Worm (Caenorhabditis elegans) whole organism, late embryonic: ENCODE results near the gene wrn-1.

Experiments used
- C38D4.7 ChIP-seq: fragments of 200-800 bp; sonication (Bioruptor generic); optimal IDR thresholded peaks from 2 replicates; lab custom pipeline; 2018; ENCODE audit warnings: mild to moderate bottlenecking, missing genetic modification characterization, moderate library complexity, missing compliant biosample characterization
- ahr-1 ChIP-seq: sonication (generic microtip); optimal IDR thresholded peaks from 2 replicates; lab custom pipeline; 2016; ENCODE audit warnings: missing genetic modification characterization, missing compliant biosample characterization
- ama-1 ChIP-seq: fragments of 150-350 bp; optimal IDR thresholded peaks from 2 replicates; lab custom pipeline; 2014
- ceh-18 ChIP-seq: sonication (generic microtip); optimal IDR thresholded peaks from 2 replicates; lab custom pipeline; 2016; ENCODE audit warnings: missing genetic modification characterization, missing compliant biosample characterization
- ceh-19 ChIP-seq: fragments of 200-800 bp; sonication (Bioruptor generic); optimal IDR thresholded peaks from 2 replicates; lab custom pipeline; 2018; ENCODE audit warnings: mild to moderate bottlenecking, missing genetic modification characterization, missing compliant biosample characterization
- ceh-22 ChIP-seq: sonication (generic microtip); optimal IDR thresholded peaks from 2 replicates; lab custom pipeline; 2017; ENCODE audit warnings: missing biosample characterization, missing genetic modification characterization
- ceh-24 ChIP-seq: sonication (generic microtip); optimal IDR thresholded peaks from 2 replicates; lab custom pipeline; 2016; ENCODE audit warnings: mild to moderate bottlenecking, missing genetic modification characterization, missing compliant biosample characterization
- ceh-30 ChIP-seq: fragments of 150-350 bp; optimal IDR thresholded peaks from 2 replicates; lab custom pipeline; 2014; ENCODE audit warnings: missing biosample characterization, missing genetic modification characterization
- ceh-31 ChIP-seq: sonication (generic microtip); optimal IDR thresholded peaks from 2 replicates; lab custom pipeline; 2016; ENCODE audit warnings: missing genetic modification characterization, missing compliant biosample characterization
- ceh-34 ChIP-seq: sonication (generic microtip); optimal IDR thresholded peaks from 2 replicates; lab custom pipeline; 2016; ENCODE audit warnings: mild to moderate bottlenecking, missing genetic modification characterization, missing compliant biosample characterization
- ceh-48 ChIP-seq: sonication (generic microtip); optimal IDR thresholded peaks from 2 replicates; lab custom pipeline; 2016; ENCODE audit warnings: missing genetic modification characterization, inconsistent platforms, missing compliant biosample characterization
- ceh-6 ChIP-seq: fragments of 200-800 bp; sonication (Bioruptor generic); optimal IDR thresholded peaks from 2 replicates; lab custom pipeline; 2018; ENCODE audit warnings: mild to moderate bottlenecking, missing genetic modification characterization, missing compliant biosample characterization
- ceh-9 ChIP-seq: sonication (generic microtip); optimal IDR thresholded peaks from 2 replicates; lab custom pipeline; 2016; ENCODE audit warnings: mild to moderate bottlenecking, missing genetic modification characterization, inconsistent platforms, missing compliant biosample characterization
- che-1 ChIP-seq: sonication (generic microtip); optimal IDR thresholded peaks from 2 replicates; lab custom pipeline; 2016; ENCODE audit warnings: mild to moderate bottlenecking, missing genetic modification characterization, missing compliant biosample characterization
- dmd-4 ChIP-seq: sonication (generic microtip); optimal IDR thresholded peaks from 2 replicates; lab custom pipeline; 2016; ENCODE audit warnings: borderline replicate concordance, missing genetic modification characterization, missing compliant biosample characterization
- dve-1 ChIP-seq: sonication (generic microtip); optimal IDR thresholded peaks from 2 replicates; lab custom pipeline; 2017; ENCODE audit warnings: antibody characterized with exemption, mild to moderate bottlenecking, missing genetic modification characterization, missing compliant biosample characterization
- elt-2 ChIP-seq: sonication (generic microtip); optimal IDR thresholded peaks from 2 replicates; lab custom pipeline; 2016; ENCODE audit warnings: missing genetic modification reagents, missing genetic modification characterization, missing compliant biosample characterization
- elt-4 ChIP-seq: sonication (generic microtip); optimal IDR thresholded peaks from 2 replicates; lab custom pipeline; 2016; ENCODE audit warnings: missing genetic modification characterization, missing compliant biosample characterization
- fkh-6 ChIP-seq: sonication (generic microtip); optimal IDR thresholded peaks from 2 replicates; lab custom pipeline; 2016; ENCODE audit warnings: missing genetic modification characterization, missing compliant biosample characterization
- gmeb-2 ChIP-seq: sonication (generic microtip); optimal IDR thresholded peaks from 2 replicates; lab custom pipeline; 2016; ENCODE audit warnings: missing genetic modification characterization, inconsistent platforms, missing compliant biosample characterization
- hlh-13 ChIP-seq: fragments of 200-800 bp; sonication (Bioruptor generic); optimal IDR thresholded peaks from 2 replicates; lab custom pipeline; 2018; ENCODE audit warnings: mild to moderate bottlenecking, missing genetic modification characterization, missing compliant biosample characterization
- lim-6 ChIP-seq: sonication (generic microtip); optimal IDR thresholded peaks from 2 replicates; lab custom pipeline; 2016; ENCODE audit warnings: missing genetic modification characterization, missing compliant biosample characterization
- lin-11 ChIP-seq: fragments of 200-800 bp; sonication (Bioruptor generic); optimal IDR thresholded peaks from 2 replicates; lab custom pipeline; 2018; ENCODE audit warnings: mild to moderate bottlenecking, missing genetic modification characterization, missing compliant biosample characterization
- npax-4 ChIP-seq: sonication (generic microtip); optimal IDR thresholded peaks from 2 replicates; lab custom pipeline; 2016; ENCODE audit warnings: missing genetic modification characterization, missing compliant biosample characterization
- pha-2 ChIP-seq: sonication (generic microtip); optimal IDR thresholded peaks from 2 replicates; lab custom pipeline; 2017; ENCODE audit warnings: mild to moderate bottlenecking, missing genetic modification characterization, missing compliant biosample characterization
- pqm-1 ChIP-seq: sonication (generic microtip); optimal IDR thresholded peaks from 2 replicates; lab custom pipeline; 2016; ENCODE audit warnings: missing genetic modification characterization, missing compliant biosample characterization
- pros-1 ChIP-seq: fragments of 150-350 bp; optimal IDR thresholded peaks from 2 replicates; lab custom pipeline; 2014; ENCODE audit warnings: missing biosample characterization, missing genetic modification reagents, missing genetic modification characterization
- ref-2 ChIP-seq: sonication (generic microtip); optimal IDR thresholded peaks from 2 replicates; lab custom pipeline; 2016; ENCODE audit warnings: missing genetic modification characterization, missing compliant biosample characterization
- rnt-1 ChIP-seq: sonication (generic microtip); optimal IDR thresholded peaks from 2 replicates; lab custom pipeline; 2016; ENCODE audit warnings: missing genetic modification characterization, missing compliant biosample characterization
- sdc-2 ChIP-seq: sonication (generic microtip); optimal IDR thresholded peaks from 2 replicates; lab custom pipeline; 2016; ENCODE audit warnings: missing genotype, missing genetic modification characterization, missing compliant biosample characterization
- tbx-2 ChIP-seq: sonication (generic microtip); optimal IDR thresholded peaks from 2 replicates; lab custom pipeline; 2016; ENCODE audit warnings: missing genetic modification characterization, missing compliant biosample characterization
- ttx-3 ChIP-seq: sonication (generic microtip); optimal IDR thresholded peaks from 2 replicates; lab custom pipeline; 2016; ENCODE audit warnings: missing genetic modification reagents, missing genetic modification characterization, missing compliant biosample characterization
- unc-3 ChIP-seq, 2 experiments: fragments of 200-800 bp in 1 of 2; sonication (Bioruptor generic) in 1 of 2; sonication (generic microtip) in 1 of 2; conservative IDR thresholded peaks in 1 of 2; optimal IDR thresholded peaks in 1 of 2; 2 replicates each; pipeline versions ENCODE4 v1.3.6 to Lab custom; 2016 to 2022; ENCODE audit warnings: missing compliant biosample characterization in 2 of 2, missing genetic modification characterization in 2 of 2, missing genetic modification reagents in 1 of 2
- unc-42 ChIP-seq: sonication (generic microtip); optimal IDR thresholded peaks from 2 replicates; lab custom pipeline; 2016; ENCODE audit warnings: missing genotype, missing genetic modification characterization, missing compliant biosample characterization
- zip-5 ChIP-seq: sonication (generic microtip); optimal IDR thresholded peaks from 2 replicates; lab custom pipeline; 2016; ENCODE audit warnings: missing genetic modification characterization, missing compliant biosample characterization

The wrn-1 gene

ce11 chrII:6565077-6565476 lies 10.3 kb downstream of the wrn-1 start, which contains the start of gene mpz-3 (continued):
- TF ChIP-seq ceh-22 (tag; lab: Kevin White, UChicago) (no peak), ceh-30 (tag; lab: Kevin White, UChicago) (no peak), ceh-48 (no peak), ref-2 (no peak), ceh-34 (tag; lab: Kevin White, UChicago) (peak; percentile 10), unc-42 (tag; lab: Kevin White, UChicago) (no peak), dve-1 (peak; percentile 30), sdc-2 (tag; lab: Kevin White, UChicago) (no peak), elt-4 (tag; lab: Kevin White, UChicago) (no peak), elt-2 (tag; lab: Kevin White, UChicago) (peak; percentile 49), ceh-9 (tag; lab: Kevin White, UChicago) (no peak), rnt-1 (no peak), ceh-19 (GFP tag; lab: Kevin White, UChicago) (peak; percentile 36)

DNA sequence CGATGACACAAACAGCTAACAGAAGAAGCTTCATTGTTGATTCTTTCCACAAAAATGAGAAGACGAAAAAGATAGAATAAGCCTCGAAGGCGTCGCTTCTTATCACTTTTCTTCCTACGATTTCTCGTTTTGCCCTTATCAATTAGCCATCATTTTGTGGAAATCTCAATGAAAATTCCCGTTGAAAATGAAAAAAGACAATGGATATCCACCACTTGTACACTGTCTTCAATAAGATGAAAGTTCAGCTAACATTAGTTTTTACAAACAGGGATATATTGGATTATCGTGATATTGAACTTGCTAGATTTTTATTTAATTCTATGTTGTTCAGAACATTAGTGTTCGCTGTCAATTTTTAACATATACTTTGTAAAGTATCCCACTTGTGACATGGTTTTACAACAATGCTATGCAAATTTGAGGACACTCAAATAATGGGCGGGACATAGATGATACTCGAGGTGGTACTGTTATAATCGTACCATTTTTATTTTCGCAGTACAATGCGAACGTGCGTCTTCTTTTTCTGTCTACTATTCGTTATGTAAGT lies 11.9 kb downstream of the wrn-1 start, which contains the start of the genes F18C5.5 and F18C5.9:
F18C5.5 (minus strand) TSS at position 101 of the 553 bp plus-strand sequence.
F18C5.9 (plus strand) TSS at position 503 of the 553 bp plus-strand sequence.
- TF ChIP-seq zip-5 (no peak), fkh-6 (tag; lab: Kevin White, UChicago) (no peak), pqm-1 (tag; lab: Kevin White, UChicago) (no peak), ceh-31 (tag; lab: Kevin White, UChicago) (no peak), elt-4 (tag; lab: Kevin White, UChicago) (no peak), ceh-9 (tag; lab: Kevin White, UChicago) (no peak), ceh-30 (tag; lab: Kevin White, UChicago) (no peak)

DNA sequence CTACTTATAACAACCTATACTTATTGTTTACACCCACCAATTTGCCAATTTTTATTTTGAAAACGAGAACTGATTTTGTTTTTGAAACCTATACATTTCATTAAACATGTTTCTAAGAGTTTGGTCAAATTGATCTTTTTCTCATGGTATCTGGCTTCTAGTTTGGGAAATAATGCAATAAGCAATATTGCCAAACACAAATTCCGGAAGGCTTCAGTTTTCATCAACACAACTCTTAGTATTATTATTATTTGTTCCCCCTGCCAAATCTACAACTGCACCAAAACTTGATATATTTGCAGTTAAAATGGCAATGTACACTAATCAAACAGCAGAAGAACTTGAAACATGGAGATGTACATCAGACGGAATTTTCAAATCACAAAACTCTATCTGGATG lies 13.9 kb downstream of the wrn-1 start, which contains the start of gene sra-27:
sra-27 (plus strand) TSS at position 301 of the 400 bp plus-strand sequence.
- TF ChIP-seq hlh-13 (no peak), ama-1 (lab: Kevin White, UChicago) (no peak), che-1 (no peak), lin-11 (tag; lab: Kevin White, UChicago) (no peak), ahr-1 (no peak), ceh-6 (GFP tag; lab: Kevin White, UChicago) (no peak), npax-4 (tag; lab: Kevin White, UChicago) (no peak)

- TF ChIP-seq unc-3 (GFP tag; conservative IDR thresholded peaks at IDR 0.05; lab: Robert Waterston, UW) (no peak), unc-3 (tag; optimal IDR thresholded peaks at IDR 0.05; lab: Kevin White, UChicago) (no peak), hlh-13 (no peak), C38D4.7 (GFP tag; lab: Kevin White, UChicago) (no peak), ttx-3 (tag; lab: Kevin White, UChicago) (no peak), lim-6 (tag; lab: Kevin White, UChicago) (no peak), ceh-18 (tag; lab: Kevin White, UChicago) (no peak), elt-4 (tag; lab: Kevin White, UChicago) (no peak), gmeb-2 (tag; lab: Kevin White, UChicago) (no peak), ceh-24 (tag; lab: Kevin White, UChicago) (no peak), pha-2 (tag; lab: Kevin White, UChicago) (no peak), rnt-1 (no peak), dmd-4 (no peak), pqm-1 (tag; lab: Kevin White, UChicago) (no peak), ceh-30 (tag; lab: Kevin White, UChicago) (no peak), ahr-1 (no peak), tbx-2 (tag; lab: Kevin White, UChicago) (no peak), sdc-2 (tag; lab: Kevin White, UChicago) (no peak), zip-5 (no peak), pros-1 (no peak)
Observed at ce11 chrII:6573677-6574076, 18.9 kb downstream of the wrn-1 start, which contains the start of gene sra-28. sra-28 (minus strand) TSS chrII:6573777.
